Worm (Caenorhabditis elegans) whole organism, mixed stage, embryonic: ENCODE data around the gene col-80.

ENCODE experiments used
- M03D4.4 ChIP-seq: sonication (generic microtip); optimal IDR thresholded peaks from 2 replicates; lab custom pipeline; 2017; ENCODE audit warnings: mild to moderate bottlenecking, missing genetic modification characterization, missing compliant biosample characterization
- bed-3 ChIP-seq: fragments of 200-800 bp; sonication (Bioruptor generic); optimal IDR thresholded peaks from 3 replicates; lab custom pipeline; 2018; ENCODE audit warnings: mild to moderate bottlenecking, missing genetic modification characterization, moderate library complexity, missing compliant biosample characterization
- ceh-39 ChIP-seq: fragments of 150-350 bp; optimal IDR thresholded peaks from 2 replicates; lab custom pipeline; 2014; ENCODE audit warnings: missing biosample characterization, missing genetic modification characterization
- ceh-43 ChIP-seq: fragments of 200-800 bp; sonication (Bioruptor generic); optimal IDR thresholded peaks from 2 replicates; lab custom pipeline; 2018; ENCODE audit warnings: mild to moderate bottlenecking, missing genetic modification characterization, moderate library complexity, missing compliant biosample characterization
- ceh-83 ChIP-seq: fragments of 200-800 bp; sonication (Bioruptor generic); optimal IDR thresholded peaks from 2 replicates; lab custom pipeline; 2018; ENCODE audit warnings: mild to moderate bottlenecking, missing genetic modification characterization, missing compliant biosample characterization
- ces-1 ChIP-seq: fragments of 150-350 bp; optimal IDR thresholded peaks from 2 replicates; lab custom pipeline; 2014; ENCODE audit warnings: missing biosample characterization, missing genetic modification reagents, missing genetic modification characterization
- cnd-1 ChIP-seq: fragments of 200-800 bp; sonication (Bioruptor generic); optimal IDR thresholded peaks from 2 replicates; lab custom pipeline; 2018; ENCODE audit warnings: mild to moderate bottlenecking, missing genetic modification characterization, missing compliant biosample characterization
- drap-1 ChIP-seq: fragments of 200-800 bp; sonication (Bioruptor generic); optimal IDR thresholded peaks from 3 replicates; lab custom pipeline; 2018; ENCODE audit warnings: mild to moderate bottlenecking, missing genetic modification characterization, missing compliant biosample characterization
- elt-1 ChIP-seq: sonication (generic microtip); optimal IDR thresholded peaks from 2 replicates; lab custom pipeline; 2017; ENCODE audit warnings: missing genetic modification characterization, mild to moderate bottlenecking, missing compliant biosample characterization, antibody characterized with exemption, moderate library complexity, borderline replicate concordance; ENCODE audit not compliant: insufficient read depth
- elt-3 ChIP-seq: fragments of 150-350 bp; optimal IDR thresholded peaks from 2 replicates; lab custom pipeline; 2014; ENCODE audit warnings: missing biosample characterization, missing genetic modification characterization
- flh-1 ChIP-seq: fragments of 200-800 bp; sonication (Bioruptor generic); optimal IDR thresholded peaks from 2 replicates; lab custom pipeline; 2018; ENCODE audit warnings: mild to moderate bottlenecking, missing genetic modification characterization, moderate library complexity, missing compliant biosample characterization
- ham-2 ChIP-seq: fragments of 200-800 bp; sonication (Bioruptor generic); optimal IDR thresholded peaks from 2 replicates; lab custom pipeline; 2018; ENCODE audit warnings: mild to moderate bottlenecking, missing genetic modification characterization, missing compliant biosample characterization
- hlh-1 ChIP-seq: fragments of 150-350 bp; optimal IDR thresholded peaks from 2 replicates; lab custom pipeline; 2014; ENCODE audit warnings: missing biosample characterization, missing genetic modification reagents, missing genetic modification characterization
- lin-13 ChIP-seq: fragments of 150-350 bp; optimal IDR thresholded peaks from 2 replicates; lab custom pipeline; 2014; ENCODE audit warnings: missing biosample characterization, missing genetic modification characterization
- lin-32 ChIP-seq: fragments of 200-800 bp; sonication (Bioruptor generic); optimal IDR thresholded peaks from 2 replicates; lab custom pipeline; 2018; ENCODE audit warnings: mild to moderate bottlenecking, missing genetic modification characterization, missing compliant biosample characterization
- lsy-2 ChIP-seq: fragments of 150-350 bp; optimal IDR thresholded peaks from 2 replicates; lab custom pipeline; 2014; ENCODE audit warnings: missing biosample characterization, missing genetic modification characterization
- mab-5 ChIP-seq: fragments of 150-350 bp; optimal IDR thresholded peaks from 2 replicates; lab custom pipeline; 2014; ENCODE audit warnings: missing biosample characterization, missing genetic modification characterization
- mls-2 ChIP-seq: sonication (generic microtip); optimal IDR thresholded peaks from 2 replicates; lab custom pipeline; 2016; ENCODE audit warnings: mild to moderate bottlenecking, missing genetic modification characterization, moderate library complexity, missing compliant biosample characterization
- nhr-12 ChIP-seq: fragments of 150-350 bp; optimal IDR thresholded peaks from 2 replicates; lab custom pipeline; 2014; ENCODE audit warnings: missing biosample characterization, missing genetic modification characterization
- nhr-2 ChIP-seq: fragments of 150-350 bp; optimal IDR thresholded peaks from 2 replicates; lab custom pipeline; 2014; ENCODE audit warnings: missing biosample characterization, missing genetic modification characterization
- nhr-28 ChIP-seq: fragments of 150-350 bp; optimal IDR thresholded peaks from 2 replicates; lab custom pipeline; 2014; ENCODE audit warnings: missing biosample characterization, missing genetic modification characterization
- nhr-76 ChIP-seq: sonication (generic microtip); optimal IDR thresholded peaks from 2 replicates; lab custom pipeline; 2017; ENCODE audit warnings: missing biosample characterization, missing genetic modification characterization
- pha-4 ChIP-seq: fragments of 150-350 bp; optimal IDR thresholded peaks from 2 replicates; lab custom pipeline; 2018; ENCODE audit warnings: missing biosample characterization, missing genetic modification reagents, missing genetic modification characterization
- sem-2 ChIP-seq: fragments of 200-800 bp; sonication (Bioruptor generic); optimal IDR thresholded peaks from 2 replicates; lab custom pipeline; 2018; ENCODE audit warnings: mild to moderate bottlenecking, missing genetic modification characterization, missing compliant biosample characterization
- snpc-4 ChIP-seq: fragments of 150-350 bp; optimal IDR thresholded peaks from 2 replicates; lab custom pipeline; 2014; ENCODE audit warnings: missing biosample characterization, missing genetic modification characterization
- sptf-1 ChIP-seq: sonication (generic microtip); optimal IDR thresholded peaks from 2 replicates; lab custom pipeline; 2017; ENCODE audit warnings: mild to moderate bottlenecking, missing genetic modification characterization, moderate library complexity, missing compliant biosample characterization
- tbx-8 ChIP-seq: fragments of 200-800 bp; sonication (Bioruptor generic); optimal IDR thresholded peaks from 2 replicates; lab custom pipeline; 2018; ENCODE audit warnings: mild to moderate bottlenecking, missing genetic modification characterization, moderate library complexity, missing compliant biosample characterization
- unc-120 ChIP-seq: sonication (generic microtip); optimal IDR thresholded peaks from 2 replicates; lab custom pipeline; 2017; ENCODE audit warnings: missing genetic modification characterization, missing compliant biosample characterization; ENCODE audit not compliant: poor library complexity, severe bottlenecking
- unc-39 ChIP-seq: fragments of 150-350 bp; optimal IDR thresholded peaks from 2 replicates; lab custom pipeline; 2014; ENCODE audit warnings: missing biosample characterization, missing genetic modification characterization
- unc-62 ChIP-seq: fragments of 150-350 bp; optimal IDR thresholded peaks from 2 replicates; lab custom pipeline; 2014; ENCODE audit warnings: missing biosample characterization, missing genetic modification reagents, missing genetic modification characterization
- zip-8 ChIP-seq: fragments of 150-350 bp; optimal IDR thresholded peaks from 2 replicates; lab custom pipeline; 2014; ENCODE audit warnings: missing biosample characterization, missing genetic modification characterization

Gene col-80

DNA sequence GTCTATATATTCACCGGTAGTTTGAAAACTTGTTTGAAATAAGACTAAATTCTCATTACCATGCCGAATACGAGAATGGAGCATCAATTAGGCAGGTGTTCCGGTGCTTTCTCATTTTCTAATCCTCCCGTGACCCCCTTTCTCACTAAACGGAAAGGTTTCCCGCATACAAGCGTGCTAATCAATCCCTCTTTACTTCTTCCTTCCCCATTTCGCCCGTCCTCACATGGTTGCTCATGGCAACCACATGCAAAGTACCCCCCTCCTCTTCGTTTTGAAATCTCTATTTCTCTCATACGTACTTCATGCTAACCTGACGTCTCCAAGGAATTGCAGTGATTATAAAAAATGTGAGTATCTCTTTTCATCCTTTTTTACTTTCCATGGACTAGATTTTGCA is 12.9 kb downstream of the col-80 start, which contains the start of gene mks-5:
Gene mks-5 (plus strand): TSS at position 301 of the 400 bp plus-strand sequence.
- no peak for TF ChIP-seq lin-13 (tag; lab: Kevin White, UChicago)
- no peak for TF ChIP-seq flh-1 (GFP tag; lab: Kevin White, UChicago)
- no peak for TF ChIP-seq ces-1
- TF ChIP-seq drap-1: no peak
- no peak for TF ChIP-seq ceh-43 (GFP tag; lab: Kevin White, UChicago)
- no peak for TF ChIP-seq zip-8
- TF ChIP-seq cnd-1 (tag; lab: Kevin White, UChicago): no peak
- TF ChIP-seq pha-4: no peak
- TF ChIP-seq hlh-1 (tag; lab: Kevin White, UChicago): no peak
- no peak for TF ChIP-seq unc-62 (GFP tag; lab: Kevin White, UChicago)
- no peak for TF ChIP-seq elt-3 (tag; lab: Kevin White, UChicago)
- no peak for TF ChIP-seq nhr-76
- TF ChIP-seq ham-2: no peak
- TF ChIP-seq nhr-2 (tag; lab: Kevin White, UChicago): no peak
- TF ChIP-seq nhr-12 (tag; lab: Kevin White, UChicago): no peak
- no peak for TF ChIP-seq unc-120 (tag; lab: Kevin White, UChicago)
- TF ChIP-seq, all 35 proteins: peak for 0

DNA sequence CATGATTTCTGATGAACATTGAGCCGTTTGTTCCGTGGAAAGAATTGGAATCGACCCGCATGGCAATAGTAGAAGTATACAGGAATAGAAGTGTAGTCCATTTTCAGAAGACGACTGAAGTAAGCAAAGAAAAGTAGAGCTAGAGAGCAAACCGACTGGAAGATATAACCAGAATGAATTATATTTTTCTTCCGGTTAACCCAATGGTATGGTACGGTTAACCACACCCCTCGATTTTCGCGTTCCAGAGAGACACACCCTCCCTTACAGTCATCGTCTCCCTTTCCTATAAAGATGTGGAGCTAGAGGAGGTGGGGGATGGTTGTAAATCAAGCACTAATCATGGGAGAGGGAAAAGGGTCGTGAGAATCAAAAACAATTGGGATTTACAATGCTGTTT is 16.1 kb downstream of the col-80 start, which contains the start of gene C09G5.14:
Gene C09G5.14 (minus strand): TSS at position 101 of the 400 bp plus-strand sequence.
- TF ChIP-seq ceh-43 (GFP tag; lab: Kevin White, UChicago) (no peak), lsy-2 (tag; lab: Kevin White, UChicago) (no peak), ceh-83 (GFP tag; lab: Kevin White, UChicago) (no peak), zip-8 (no peak), lin-32 (GFP tag; lab: Kevin White, UChicago) (no peak), elt-1 (tag; lab: Kevin White, UChicago) (no peak), bed-3 (GFP tag; lab: Kevin White, UChicago) (no peak), cnd-1 (tag; lab: Kevin White, UChicago) (no peak), unc-62 (GFP tag; lab: Kevin White, UChicago) (no peak), nhr-12 (tag; lab: Kevin White, UChicago) (no peak), ham-2 (no peak), pha-4 (no peak), ces-1 (no peak), snpc-4 (no peak), ceh-39 (tag; lab: Kevin White, UChicago) (no peak), lin-13 (tag; lab: Kevin White, UChicago) (no peak)

DNA sequence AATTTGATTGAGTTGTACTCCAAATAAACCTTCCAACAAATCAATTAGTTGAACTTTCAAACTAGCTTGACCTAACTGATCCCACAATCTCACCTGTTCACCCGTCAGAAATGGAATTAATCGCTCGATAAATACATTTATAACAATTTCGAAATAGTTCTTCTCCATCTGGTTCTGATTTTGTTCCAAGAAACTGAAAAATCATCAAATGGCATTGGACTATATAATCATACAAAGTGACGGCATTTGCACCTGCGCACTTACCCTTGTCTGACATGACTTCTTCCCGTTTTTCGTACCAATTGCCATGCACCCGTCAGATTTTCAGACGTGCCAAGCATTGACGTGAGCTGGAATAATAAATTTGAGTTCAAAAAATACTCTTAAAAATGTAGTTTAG is 23.7 kb downstream of the col-80 start:
- TF ChIP-seq mls-2 (tag; lab: Kevin White, UChicago) (no peak), lin-13 (tag; lab: Kevin White, UChicago) (no peak), ham-2 (no peak), ceh-39 (tag; lab: Kevin White, UChicago) (no peak), nhr-28 (tag; lab: Kevin White, UChicago) (no peak), M03D4.4 (tag; lab: Kevin White, UChicago) (no peak), drap-1 (no peak), cnd-1 (tag; lab: Kevin White, UChicago) (no peak), bed-3 (GFP tag; lab: Kevin White, UChicago) (no peak), unc-39 (tag; lab: Kevin White, UChicago) (no peak), nhr-76 (no peak), nhr-12 (tag; lab: Kevin White, UChicago) (no peak), ceh-83 (GFP tag; lab: Kevin White, UChicago) (no peak), snpc-4 (no peak), unc-62 (GFP tag; lab: Kevin White, UChicago) (no peak), sem-2 (no peak), mab-5 (tag; lab: Kevin White, UChicago) (no peak)

DNA sequence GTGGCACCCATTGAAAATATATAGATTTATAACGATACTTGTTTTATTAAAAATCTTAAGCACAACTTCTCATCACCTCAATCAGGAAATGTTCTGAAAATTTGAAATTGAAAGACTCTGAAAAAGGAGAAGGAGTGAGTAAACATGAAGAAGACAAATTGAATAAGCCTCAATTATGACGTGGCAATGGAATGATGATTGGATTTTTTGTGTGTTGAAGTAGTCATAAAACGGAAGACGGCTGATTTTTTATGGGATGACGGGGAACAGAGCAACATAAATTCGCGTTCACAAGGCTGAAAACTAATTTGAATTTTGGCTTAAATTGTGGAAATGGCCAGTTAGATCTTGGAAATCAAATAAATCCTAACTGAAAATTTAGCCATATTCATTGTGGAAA is 24.6 kb downstream of the col-80 start, which contains the start of gene glb-12:
Gene glb-12 (minus strand): TSS at position 101 of the 400 bp plus-strand sequence.
- TF ChIP-seq ceh-43 (GFP tag; lab: Kevin White, UChicago) (no peak), lin-13 (tag; lab: Kevin White, UChicago) (no peak), sptf-1 (tag; lab: Kevin White, UChicago) (no peak), snpc-4 (no peak), pha-4 (no peak), sem-2 (no peak), tbx-8 (GFP tag; lab: Kevin White, UChicago) (no peak), ces-1 (no peak), hlh-1 (tag; lab: Kevin White, UChicago) (no peak), M03D4.4 (tag; lab: Kevin White, UChicago) (no peak), ceh-83 (GFP tag; lab: Kevin White, UChicago) (no peak), mls-2 (tag; lab: Kevin White, UChicago) (no peak), nhr-12 (tag; lab: Kevin White, UChicago) (no peak), ceh-39 (tag; lab: Kevin White, UChicago) (no peak), lin-32 (GFP tag; lab: Kevin White, UChicago) (no peak), elt-3 (tag; lab: Kevin White, UChicago) (no peak)
